Worm (Caenorhabditis elegans): ENCODE results near the gene Y69A2AR.19.

DNA sequence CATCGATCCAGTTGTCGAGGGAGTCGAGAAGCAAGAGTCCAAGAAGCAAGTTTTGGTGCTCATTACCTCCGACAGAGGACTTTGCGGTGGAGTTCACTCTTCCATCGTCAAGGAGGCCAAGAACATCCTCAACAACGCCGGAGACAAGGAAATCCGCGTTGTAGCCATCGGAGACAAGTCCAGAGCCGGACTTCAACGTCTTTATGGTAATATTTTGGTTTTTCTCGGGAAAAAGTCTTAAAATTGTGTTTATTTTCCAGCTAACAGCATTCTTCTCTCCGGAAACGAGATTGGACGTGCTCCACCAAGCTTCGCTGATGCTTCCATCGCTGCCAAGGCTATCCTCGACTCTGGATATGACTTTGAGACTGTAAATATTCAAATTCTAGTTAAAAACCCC, 7.5 kb downstream of the Y69A2AR.19 start:
- TF ChIP-seq ces-1 (GFP tag; optimal IDR thresholded peaks at IDR 0.05) (no peak), nhr-28 (tag; optimal IDR thresholded peaks at IDR 0.05) (no peak), ZK546.5 (tag; optimal IDR thresholded peaks at IDR 0.05) (no peak), lir-3 (tag; optimal IDR thresholded peaks at IDR 0.05) (no peak), aly-2 (tag; optimal IDR thresholded peaks at IDR 0.05) (no peak), dpl-1 (GFP tag; optimal IDR thresholded peaks at IDR 0.05) (no peak), ceh-82 (tag; optimal IDR thresholded peaks at IDR 0.05) (no peak), hmg-1.1 (GFP tag; IDR thresholded peaks at IDR 0.05) (no peak), ceh-44 (GFP tag; IDR thresholded peaks at IDR 0.05) (no peak), ama-1 (optimal IDR thresholded peaks at IDR 0.05) (no peak), unc-130 (GFP tag; optimal IDR thresholded peaks at IDR 0.05) (no peak), lin-39 (tag; optimal IDR thresholded peaks at IDR 0.05) (no peak)
